Worm (Caenorhabditis elegans) whole organism, L1 larva: ENCODE data around the gene nhr-184.

Experiments
- C04F5.9 ChIP-seq: sonication (generic microtip); optimal IDR thresholded peaks from 2 replicates; lab custom pipeline; 2016; ENCODE audit warnings: missing genetic modification characterization, missing compliant biosample characterization
- C16A3.4 ChIP-seq: fragments of 150-350 bp; optimal IDR thresholded peaks from 2 replicates; lab custom pipeline; 2014; ENCODE audit warnings: missing biosample characterization, missing genetic modification characterization
- C34B4.2 ChIP-seq: sonication (generic microtip); optimal IDR thresholded peaks from 2 replicates; lab custom pipeline; 2017; ENCODE audit warnings: mild to moderate bottlenecking, missing genetic modification characterization, missing compliant biosample characterization
- F16B12.6 ChIP-seq: fragments of 150-350 bp; optimal IDR thresholded peaks from 2 replicates; lab custom pipeline; 2014; ENCODE audit warnings: missing biosample characterization, missing genetic modification characterization
- aha-1 ChIP-seq: fragments of 150-350 bp; optimal IDR thresholded peaks from 2 replicates; lab custom pipeline; 2014; ENCODE audit warnings: missing biosample characterization, missing genetic modification characterization
- alr-1 ChIP-seq: fragments of 200-800 bp; sonication (Bioruptor generic); optimal IDR thresholded peaks from 2 replicates; lab custom pipeline; 2018; ENCODE audit warnings: borderline replicate concordance, mild to moderate bottlenecking, missing genetic modification characterization, missing compliant biosample characterization
- aly-2 ChIP-seq: fragments of 150-350 bp; optimal IDR thresholded peaks from 2 replicates; lab custom pipeline; 2014; ENCODE audit warnings: missing biosample characterization, missing genetic modification characterization
- ama-1 ChIP-seq: fragments of 150-350 bp; optimal IDR thresholded peaks from 2 replicates; lab custom pipeline; 2014
- blmp-1 ChIP-seq: fragments of 150-350 bp; optimal IDR thresholded peaks from 2 replicates; lab custom pipeline; 2014; ENCODE audit warnings: missing biosample characterization, missing genetic modification characterization
- ceh-8 ChIP-seq: fragments of 200-800 bp; sonication (Bioruptor generic); optimal IDR thresholded peaks from 2 replicates; lab custom pipeline; 2018; ENCODE audit warnings: mild to moderate bottlenecking, missing genetic modification characterization, moderate library complexity, missing compliant biosample characterization
- ceh-82 ChIP-seq, 3 experiments: fragments of 150-350 bp in 1 of 3; sonication (generic microtip) in 2 of 3; optimal IDR thresholded peaks; 2 replicates each; lab custom pipeline; 2014 to 2017; ENCODE audit warnings: missing biosample characterization in 3 of 3, missing genetic modification characterization in 3 of 3
- ceh-88 ChIP-seq: fragments of 200-800 bp; sonication (Bioruptor generic); IDR thresholded peaks from 2 replicates; pipeline ENCODE4 v1.3.6; 2022; ENCODE audit warnings: missing genetic modification characterization, missing compliant biosample characterization
- ceh-90 ChIP-seq: sonication (generic microtip); optimal IDR thresholded peaks from 2 replicates; lab custom pipeline; 2016; ENCODE audit warnings: missing genetic modification characterization, missing compliant biosample characterization
- ces-1 ChIP-seq: fragments of 150-350 bp; optimal IDR thresholded peaks from 2 replicates; lab custom pipeline; 2014; ENCODE audit warnings: missing biosample characterization, missing genetic modification reagents, missing genetic modification characterization
- dpl-1 ChIP-seq, 3 experiments: fragments of 150-350 bp in 2 of 3; sonication (generic microtip) in 1 of 3; optimal IDR thresholded peaks; 2 replicates each; lab custom pipeline; 2014 to 2017; ENCODE audit warnings: missing biosample characterization in 3 of 3, missing genetic modification characterization in 3 of 3, missing genetic modification reagents in 3 of 3
- efl-3 ChIP-seq: fragments of 200-800 bp; sonication (Bioruptor generic); optimal IDR thresholded peaks from 2 replicates; lab custom pipeline; 2018; ENCODE audit warnings: mild to moderate bottlenecking, missing genetic modification characterization, missing compliant biosample characterization
- elt-2 ChIP-seq: sonication (generic microtip); optimal IDR thresholded peaks from 2 replicates; lab custom pipeline; 2016; ENCODE audit warnings: missing genetic modification characterization, mild to moderate bottlenecking, inconsistent platforms, missing compliant biosample characterization, missing genetic modification reagents
- elt-3 ChIP-seq, 6 experiments: fragments of 150-350 bp in 1 of 6; sonication (generic microtip); optimal IDR thresholded peaks; 2 replicates each; lab custom pipeline; 2017 to 2018; ENCODE audit warnings: missing biosample characterization in 6 of 6, missing genetic modification characterization in 6 of 6, inconsistent platforms in 1 of 6
- fkh-4 ChIP-seq: sonication (generic microtip); optimal IDR thresholded peaks from 2 replicates; lab custom pipeline; 2016; ENCODE audit warnings: missing compliant biosample characterization, missing genetic modification characterization, borderline replicate concordance
- fkh-8 ChIP-seq: sonication (generic microtip); optimal IDR thresholded peaks from 2 replicates; lab custom pipeline; 2016; ENCODE audit warnings: mild to moderate bottlenecking, missing genetic modification characterization, missing compliant biosample characterization
- fos-1 ChIP-seq: fragments of 150-350 bp; optimal IDR thresholded peaks from 2 replicates; lab custom pipeline; 2014; ENCODE audit warnings: missing biosample characterization, missing genetic modification characterization
- hlh-17 ChIP-seq: fragments of 200-800 bp; sonication (Bioruptor generic); optimal IDR thresholded peaks from 2 replicates; lab custom pipeline; 2018; ENCODE audit warnings: missing genetic modification characterization, mild to moderate bottlenecking, missing compliant biosample characterization, moderate library complexity, borderline replicate concordance
- hlh-4 ChIP-seq: sonication (generic microtip); optimal IDR thresholded peaks from 2 replicates; lab custom pipeline; 2016; ENCODE audit warnings: mild to moderate bottlenecking, missing genetic modification characterization, missing compliant biosample characterization
- jun-1 ChIP-seq: fragments of 150-350 bp; optimal IDR thresholded peaks from 2 replicates; lab custom pipeline; 2014; ENCODE audit warnings: missing biosample characterization, missing genetic modification reagents, missing genetic modification characterization
- lin-14 ChIP-seq: fragments of 200-800 bp; sonication (Bioruptor generic); optimal IDR thresholded peaks from 2 replicates; lab custom pipeline; 2018; ENCODE audit warnings: mild to moderate bottlenecking, missing genetic modification characterization, moderate library complexity, missing compliant biosample characterization
- lin-15B ChIP-seq: fragments of 150-350 bp; sonication (generic microtip); optimal IDR thresholded peaks from 3 replicates; lab custom pipeline; 2014; ENCODE audit warnings: missing biosample characterization, missing genetic modification characterization
- lin-35 ChIP-seq, 2 experiments: fragments of 150-350 bp; optimal IDR thresholded peaks; 2 replicates each; lab custom pipeline; 2014; ENCODE audit warnings: missing biosample characterization in 2 of 2, missing genetic modification characterization in 2 of 2, missing genetic modification reagents in 2 of 2
- lin-39 ChIP-seq: fragments of 150-350 bp; optimal IDR thresholded peaks from 2 replicates; lab custom pipeline; 2014; ENCODE audit warnings: missing biosample characterization, missing genetic modification reagents, missing genetic modification characterization
- lsy-2 ChIP-seq, 2 experiments: fragments of 150-350 bp; optimal IDR thresholded peaks; 2 replicates each; lab custom pipeline; 2014; ENCODE audit warnings: missing biosample characterization in 2 of 2, missing genetic modification characterization in 2 of 2
- mef-2 ChIP-seq: fragments of 150-350 bp; optimal IDR thresholded peaks from 2 replicates; lab custom pipeline; 2014; ENCODE audit warnings: missing biosample characterization, missing genetic modification characterization
- mep-1 ChIP-seq: fragments of 150-350 bp; optimal IDR thresholded peaks from 2 replicates; lab custom pipeline; 2014; ENCODE audit warnings: missing biosample characterization, missing genetic modification characterization
- nhr-11 ChIP-seq: fragments of 150-350 bp; optimal IDR thresholded peaks from 2 replicates; lab custom pipeline; 2014; ENCODE audit warnings: missing biosample characterization, missing genetic modification characterization
- nhr-12 ChIP-seq: sonication (generic microtip); optimal IDR thresholded peaks from 2 replicates; lab custom pipeline; 2017; ENCODE audit warnings: missing biosample characterization, missing genetic modification characterization
- nhr-19 ChIP-seq: fragments of 200-800 bp; sonication (Bioruptor generic); conservative IDR thresholded peaks from 2 replicates; pipeline ENCODE4 v1.3.6; 2022; ENCODE audit warnings: missing genetic modification characterization, missing compliant biosample characterization
- nhr-20 ChIP-seq: sonication (generic microtip); optimal IDR thresholded peaks from 2 replicates; lab custom pipeline; 2016; ENCODE audit warnings: mild to moderate bottlenecking, missing genetic modification characterization, missing compliant biosample characterization
- nhr-237 ChIP-seq: fragments of 150-350 bp; optimal IDR thresholded peaks from 2 replicates; lab custom pipeline; 2014; ENCODE audit warnings: missing biosample characterization, missing genetic modification characterization
- nhr-71 ChIP-seq: sonication (generic microtip); optimal IDR thresholded peaks from 2 replicates; lab custom pipeline; 2016; ENCODE audit warnings: mild to moderate bottlenecking, missing genetic modification characterization, moderate library complexity, missing compliant biosample characterization
- nhr-76 ChIP-seq: sonication (generic microtip); optimal IDR thresholded peaks from 2 replicates; lab custom pipeline; 2017; ENCODE audit warnings: missing biosample characterization, missing genetic modification characterization
- nhr-77 ChIP-seq: fragments of 150-350 bp; optimal IDR thresholded peaks from 2 replicates; lab custom pipeline; 2014; ENCODE audit warnings: missing biosample characterization, missing genetic modification characterization
- nhr-84 ChIP-seq: sonication (generic microtip); optimal IDR thresholded peaks from 2 replicates; lab custom pipeline; 2017; ENCODE audit warnings: missing biosample characterization, missing genetic modification characterization
- pqm-1 ChIP-seq: sonication (generic microtip); optimal IDR thresholded peaks from 3 replicates; lab custom pipeline; 2017; ENCODE audit warnings: missing biosample characterization, missing genetic modification characterization
- rnt-1 ChIP-seq: sonication (generic microtip); optimal IDR thresholded peaks from 2 replicates; lab custom pipeline; 2016; ENCODE audit warnings: mild to moderate bottlenecking, missing genetic modification characterization, moderate library complexity, missing compliant biosample characterization
- snpc-4 ChIP-seq: fragments of 150-350 bp; optimal IDR thresholded peaks from 2 replicates; lab custom pipeline; 2014; ENCODE audit warnings: missing biosample characterization, missing genetic modification characterization
- snu-23 ChIP-seq: sonication (generic microtip); optimal IDR thresholded peaks from 2 replicates; lab custom pipeline; 2016; ENCODE audit warnings: missing genetic modification characterization, missing compliant biosample characterization
- sptf-1 ChIP-seq: fragments of 150-350 bp; optimal IDR thresholded peaks from 2 replicates; lab custom pipeline; 2014; ENCODE audit warnings: missing biosample characterization, missing genetic modification characterization
- sup-37 ChIP-seq: fragments of 200-800 bp; sonication (Bioruptor generic); optimal IDR thresholded peaks from 2 replicates; lab custom pipeline; 2018; ENCODE audit warnings: mild to moderate bottlenecking, missing genetic modification characterization, missing compliant biosample characterization
- swsn-7 ChIP-seq: sonication (generic microtip); optimal IDR thresholded peaks from 2 replicates; lab custom pipeline; 2016; ENCODE audit warnings: missing genetic modification characterization, missing compliant biosample characterization
- tbx-2 ChIP-seq: sonication (generic microtip); optimal IDR thresholded peaks from 2 replicates; lab custom pipeline; 2016; ENCODE audit warnings: missing genetic modification characterization, missing compliant biosample characterization
- unc-62 ChIP-seq: fragments of 150-350 bp; optimal IDR thresholded peaks from 2 replicates; lab custom pipeline; 2014; ENCODE audit warnings: missing biosample characterization, missing genetic modification reagents, missing genetic modification characterization
- unc-86 ChIP-seq: sonication (generic microtip); optimal IDR thresholded peaks from 2 replicates; lab custom pipeline; 2016; ENCODE audit warnings: missing genetic modification characterization, missing compliant biosample characterization
- vab-15 ChIP-seq: sonication (generic microtip); optimal IDR thresholded peaks from 2 replicates; lab custom pipeline; 2017; ENCODE audit warnings: missing genotype, mild to moderate bottlenecking, missing genetic modification characterization, missing compliant biosample characterization
- zag-1 ChIP-seq: fragments of 150-350 bp; optimal IDR thresholded peaks from 2 replicates; lab custom pipeline; 2014; ENCODE audit warnings: missing biosample characterization, missing genetic modification characterization
- ztf-11 ChIP-seq, 2 experiments: sonication (generic microtip); optimal IDR thresholded peaks; 2 replicates each; lab custom pipeline; 2016 to 2017; ENCODE audit warnings: missing genetic modification characterization in 2 of 2, missing biosample characterization in 1 of 2, missing compliant biosample characterization in 1 of 2

The nhr-184 gene

ce11 chrV:2249310-2249709, 35.0 kb upstream of the nhr-184 start, which contains the start of gene cyp-33C6:
TSS of gene cyp-33C6 (minus strand) at chrV:2249410.
- TF ChIP-seq nhr-237 (no peak), nhr-12 (tag; lab: Kevin White, UChicago) (no peak), F16B12.6 (no peak), dpl-1 (GFP tag; optimal IDR thresholded peaks at IDR 0.05; lab: Kevin White, UChicago) (no peak), ceh-88 (no peak), aha-1 (tag; lab: Kevin White, UChicago) (no peak), mep-1 (tag; lab: Kevin White, UChicago) (no peak), nhr-84 (no peak), ceh-8 (GFP tag; lab: Kevin White, UChicago) (no peak)

ce11 chrV:2244751-2245150, 30.5 kb upstream of the nhr-184 start, which contains the start of gene cyp-33C5:
TSS of gene cyp-33C5 (plus strand) at chrV:2245004.
- TF ChIP-seq ztf-11 (tag; optimal IDR thresholded peaks at IDR 0.05; lab: Kevin White, UChicago), result no peak
- TF ChIP-seq hlh-17, result no peak
- TF ChIP-seq fkh-4, result no peak
- TF ChIP-seq snu-23 (GFP tag; lab: Kevin White, UChicago), result peak; percentile 29
- no peak for TF ChIP-seq nhr-76 (tag; lab: Kevin White, UChicago)
- TF ChIP-seq lin-35 (GFP tag; optimal IDR thresholded peaks at IDR 0.05; lab: Kevin White, UChicago), result peak in 1 of 2 experiments; percentile 31
- no peak for TF ChIP-seq tbx-2
- TF ChIP-seq swsn-7 (tag; lab: Kevin White, UChicago), result no peak
- TF ChIP-seq ceh-90, result no peak
- no peak for TF ChIP-seq dpl-1 (GFP tag; optimal IDR thresholded peaks at IDR 0.05; lab: Kevin White, UChicago)
- TF ChIP-seq nhr-77 (tag; lab: Kevin White, UChicago), result peak; percentile 22
- peak; percentile 84 for TF ChIP-seq lin-14 (GFP tag; lab: Kevin White, UChicago)
- TF ChIP-seq nhr-19, result no peak; the same call in 1 of the 2 replicates
- TF ChIP-seq sup-37, result no peak
- peak; percentile 11 for TF ChIP-seq elt-2 (tag; lab: Kevin White, UChicago)
- no peak for TF ChIP-seq vab-15 (tag; lab: Kevin White, UChicago)
- no peak for TF ChIP-seq fkh-8 (tag; lab: Kevin White, UChicago)
- no peak for TF ChIP-seq efl-3 (GFP tag; lab: Kevin White, UChicago)
- no peak for TF ChIP-seq C34B4.2 (tag; lab: Kevin White, UChicago)
- TF ChIP-seq nhr-20 (tag; lab: Kevin White, UChicago), result peak; percentile 75
- TF ChIP-seq sptf-1 (tag; lab: Kevin White, UChicago), result no peak
- TF ChIP-seq aha-1 (tag; lab: Kevin White, UChicago), result no peak
- no peak for TF ChIP-seq C04F5.9
- TF ChIP-seq lsy-2 (tag; optimal IDR thresholded peaks at IDR 0.05; lab: Kevin White, UChicago), result peak in 1 of 2 experiments; percentile 16
- no peak for TF ChIP-seq nhr-11 (tag; lab: Kevin White, UChicago)
- no peak for TF ChIP-seq aly-2 (tag; lab: Kevin White, UChicago)
- no peak for TF ChIP-seq pqm-1 (tag; lab: Kevin White, UChicago)
- no peak for TF ChIP-seq ces-1 (GFP tag; lab: Kevin White, UChicago)
- no peak for TF ChIP-seq lin-39
- peak in 1 of 3 experiments; percentile 17 for TF ChIP-seq ceh-82 (tag; optimal IDR thresholded peaks at IDR 0.05; lab: Kevin White, UChicago)
- TF ChIP-seq ama-1 (lab: Kevin White, UChicago), result no peak
- TF ChIP-seq nhr-71, result no peak
- TF ChIP-seq rnt-1, result peak; percentile 12
- no peak for TF ChIP-seq lin-15B (tag; lab: Kevin White, UChicago)
- no peak for TF ChIP-seq snpc-4 (tag; lab: Kevin White, UChicago)
- no peak for TF ChIP-seq jun-1
- no peak for TF ChIP-seq unc-86 (tag; lab: Kevin White, UChicago)
- TF ChIP-seq C16A3.4, result no peak
- TF ChIP-seq unc-62 (GFP tag; lab: Kevin White, UChicago), result no peak
- TF ChIP-seq blmp-1 (tag; lab: Kevin White, UChicago), result peak; percentile 62
- TF ChIP-seq alr-1 (tag; lab: Kevin White, UChicago), result no peak
- no peak for TF ChIP-seq mef-2
- TF ChIP-seq fos-1 (tag; lab: Kevin White, UChicago), result no peak
- peak in 2 of 6 experiments; percentile 46 to 54 for TF ChIP-seq elt-3 (tag; optimal IDR thresholded peaks at IDR 0.05; lab: Kevin White, UChicago)
- no peak for TF ChIP-seq hlh-4 (tag; lab: Kevin White, UChicago)
- no peak for TF ChIP-seq ceh-88
- TF ChIP-seq zag-1 (tag; lab: Kevin White, UChicago), result no peak
